Worm (Caenorhabditis elegans) whole organism, midembryonic: Measurements from ENCODE around the gene B0310.1.

Source experiments
- T22C8.4 ChIP-seq: fragments of 200-800 bp; sonication (Bioruptor generic); IDR thresholded peaks from 2 replicates; pipeline ENCODE4 v1.3.6; 2022; ENCODE audit warnings: missing genetic modification characterization, missing compliant biosample characterization
- cog-1 ChIP-seq: sonication (generic microtip); optimal IDR thresholded peaks from 2 replicates; lab custom pipeline; 2016; ENCODE audit warnings: missing genetic modification characterization, missing compliant biosample characterization
- flt-1 ChIP-seq: fragments of 200-800 bp; sonication (Bioruptor generic); IDR thresholded peaks from 2 replicates; pipeline ENCODE4 v1.3.6; 2022; ENCODE audit warnings: missing genetic modification characterization, missing compliant biosample characterization
- klf-2 ChIP-seq: fragments of 200-800 bp; sonication (Bioruptor generic); conservative IDR thresholded peaks from 2 replicates; pipeline ENCODE4 v1.3.6; 2022; ENCODE audit warnings: missing genetic modification reagents, missing genetic modification characterization, missing compliant biosample characterization
- med-1 ChIP-seq: sonication (generic microtip); optimal IDR thresholded peaks from 2 replicates; lab custom pipeline; 2017; ENCODE audit warnings: missing genetic modification characterization, mild to moderate bottlenecking, missing compliant biosample characterization, antibody characterized with exemption, missing genetic modification reagents; ENCODE audit not compliant: insufficient read depth
- ref-1 ChIP-seq: fragments of 200-800 bp; sonication (Bioruptor generic); conservative IDR thresholded peaks from 2 replicates; pipeline ENCODE4 v1.3.6; 2022; ENCODE audit warnings: missing genetic modification reagents, missing genetic modification characterization, missing compliant biosample characterization
- tab-1 ChIP-seq: fragments of 200-800 bp; sonication (Bioruptor generic); IDR thresholded peaks from 2 replicates; pipeline ENCODE4 v1.3.6; 2022; ENCODE audit warnings: missing genetic modification characterization, missing compliant biosample characterization
- ztf-23 ChIP-seq: fragments of 200-800 bp; sonication (Bioruptor generic); IDR thresholded peaks from 2 replicates; pipeline ENCODE4 v1.3.6; 2022; ENCODE audit warnings: missing genetic modification reagents, missing genetic modification characterization, missing compliant biosample characterization
- ztf-29 ChIP-seq: fragments of 200-800 bp; sonication (Bioruptor generic); IDR thresholded peaks from 2 replicates; pipeline ENCODE4 v1.3.6; 2022; ENCODE audit warnings: missing genetic modification reagents, missing genetic modification characterization, missing compliant biosample characterization

The B0310.1 gene

DNA sequence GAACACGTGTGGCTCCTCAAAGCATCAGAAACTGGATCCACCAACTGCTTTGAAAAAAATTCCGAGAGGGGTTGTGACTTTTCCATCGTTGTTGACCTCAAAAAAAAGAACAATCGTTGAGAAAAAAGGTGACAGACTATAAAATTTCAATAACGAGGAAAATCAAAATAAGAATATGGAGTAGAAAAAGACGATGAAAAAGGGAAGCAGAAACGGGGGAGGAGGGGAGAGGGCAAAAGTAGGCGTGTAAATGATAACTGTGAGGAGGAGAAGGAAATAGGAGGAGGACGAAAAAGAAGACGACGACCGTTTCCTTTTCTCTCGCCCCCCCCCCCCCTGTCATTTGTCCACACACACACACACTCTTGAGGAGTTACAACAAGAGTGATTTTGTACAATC lies 13.8 kb downstream of the B0310.1 start, which contains the start of gene B0310.2:
B0310.2 (minus strand) TSS at position 101 of the 400 bp plus-strand sequence.
- no peak for TF ChIP-seq med-1 (GFP tag; lab: Kevin White, UChicago)
- TF ChIP-seq klf-2 (GFP tag; lab: Robert Waterston, UW), result no peak
- no peak for TF ChIP-seq flt-1

DNA sequence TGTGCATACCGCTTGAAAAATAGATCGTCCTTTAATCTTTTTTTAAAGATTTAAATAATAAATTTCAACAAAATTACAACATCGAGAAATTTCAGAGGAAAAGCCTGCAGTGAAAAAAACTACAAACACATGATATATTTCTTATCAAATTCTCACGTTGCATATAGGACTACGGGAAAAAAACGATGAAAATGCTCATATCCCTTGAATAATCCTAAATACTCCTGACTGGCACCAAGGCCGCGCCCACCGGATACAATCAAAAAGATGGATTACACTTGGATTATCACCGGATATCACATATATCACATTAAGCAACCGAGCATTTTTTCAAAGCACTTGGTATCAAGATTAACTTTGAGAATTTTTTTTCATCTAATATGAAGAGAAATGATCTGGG lies 21.0 kb downstream of the B0310.1 start:
- no peak for TF ChIP-seq tab-1 (GFP tag; lab: Robert Waterston, UW)
- no peak for TF ChIP-seq flt-1

DNA sequence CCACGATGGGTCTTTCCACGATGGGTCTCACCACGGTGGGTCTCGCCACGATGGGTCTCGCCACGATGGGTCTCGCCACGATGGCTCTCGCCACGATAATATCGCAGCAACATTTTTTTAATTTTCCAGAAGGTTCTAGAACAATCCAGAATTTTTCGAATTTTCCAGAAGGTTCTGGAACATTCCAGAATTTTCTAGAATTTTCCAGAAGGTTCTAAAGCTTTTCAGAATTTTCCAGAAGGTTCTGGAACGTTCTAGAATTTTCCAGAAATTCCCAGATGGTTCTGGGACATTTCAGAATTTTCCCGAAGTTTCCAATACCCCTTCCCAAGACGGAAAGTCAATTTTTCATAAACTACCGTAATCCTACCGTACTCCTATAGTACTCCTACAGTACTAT lies 23.7 kb downstream of the B0310.1 start:
- TF ChIP-seq flt-1, result peak; percentile 62; the same call in 1 of the 2 replicates

DNA sequence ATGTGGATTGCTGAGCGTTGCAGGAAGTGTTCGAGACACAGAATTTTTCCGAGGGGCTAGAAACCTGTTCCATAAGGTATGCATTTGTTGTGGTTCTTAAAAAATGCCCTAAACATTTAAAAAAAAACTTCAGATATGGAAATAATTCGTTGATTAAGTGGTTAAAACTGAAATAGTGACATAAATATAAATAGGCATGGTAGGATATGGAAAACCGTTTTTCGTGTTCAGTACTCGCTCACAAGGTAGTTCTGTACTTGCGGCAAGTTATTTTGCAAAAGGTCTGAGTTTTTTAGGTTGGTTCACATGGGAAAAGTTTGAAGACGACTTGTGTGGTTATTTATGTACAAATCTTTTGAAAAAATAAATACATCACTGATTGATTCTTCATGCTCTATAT lies 27.9 kb downstream of the B0310.1 start, which contains the start of gene B0310.3:
B0310.3 (minus strand) TSS at position 101 of the 400 bp plus-strand sequence.
- TF ChIP-seq T22C8.4 (GFP tag; lab: Robert Waterston, UW) (no peak), ref-1 (GFP tag; lab: Robert Waterston, UW) (no peak), ztf-23 (GFP tag; lab: Robert Waterston, UW) (no peak), cog-1 (tag; lab: Kevin White, UChicago) (no peak), med-1 (GFP tag; lab: Kevin White, UChicago) (no peak), flt-1 (no peak), tab-1 (GFP tag; lab: Robert Waterston, UW) (no peak), ztf-29 (GFP tag; lab: Robert Waterston, UW) (no peak), klf-2 (GFP tag; lab: Robert Waterston, UW) (no peak)

DNA sequence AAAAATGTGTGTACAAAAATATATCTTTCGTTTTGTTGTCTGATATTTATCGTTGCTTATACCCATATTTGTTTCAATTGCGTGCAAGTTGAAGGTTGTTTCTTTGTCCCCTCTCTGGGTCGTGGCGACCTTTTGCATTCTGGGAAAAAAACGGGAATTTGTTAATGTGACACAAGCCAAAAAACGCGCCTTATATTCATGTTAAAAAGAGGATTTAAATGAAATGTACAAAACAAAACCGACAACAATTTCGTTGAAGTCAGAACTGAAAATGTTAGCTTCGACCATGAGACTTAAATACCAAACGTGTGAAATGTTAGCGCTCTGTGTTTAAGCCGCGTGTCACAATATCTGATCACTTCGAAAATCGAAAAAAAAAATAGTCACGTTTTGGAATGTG lies 31.5 kb downstream of the B0310.1 start:
- no peak for TF ChIP-seq T22C8.4 (GFP tag; lab: Robert Waterston, UW)
- TF ChIP-seq ref-1 (GFP tag; lab: Robert Waterston, UW), result no peak
- TF ChIP-seq ztf-29 (GFP tag; lab: Robert Waterston, UW), result no peak
- no peak for TF ChIP-seq med-1 (GFP tag; lab: Kevin White, UChicago)
- TF ChIP-seq klf-2 (GFP tag; lab: Robert Waterston, UW), result no peak
- no peak for TF ChIP-seq ztf-23 (GFP tag; lab: Robert Waterston, UW)
- no peak for TF ChIP-seq cog-1 (tag; lab: Kevin White, UChicago)
- TF ChIP-seq flt-1, result no peak
- TF ChIP-seq tab-1 (GFP tag; lab: Robert Waterston, UW), result no peak

DNA sequence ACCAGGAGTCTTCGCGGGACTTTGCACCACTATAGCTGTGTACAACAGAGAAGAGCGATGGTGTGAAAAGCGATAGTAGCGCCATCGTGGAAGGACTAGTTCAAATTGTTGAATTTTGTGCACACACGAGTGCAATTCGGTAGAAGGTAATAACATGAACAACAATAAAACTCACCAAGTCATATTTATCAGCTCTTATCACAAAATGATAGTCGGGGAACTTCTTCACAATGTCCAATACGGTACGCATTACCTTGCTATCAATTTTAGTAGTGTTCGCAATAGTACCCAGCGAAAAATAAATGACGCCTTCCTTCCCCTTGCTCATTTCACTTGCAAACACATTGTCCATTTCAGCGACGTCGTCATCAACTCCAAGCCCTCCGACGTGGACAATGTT lies 34.6 kb downstream of the B0310.1 start:
- TF ChIP-seq ztf-29 (GFP tag; lab: Robert Waterston, UW) (no peak), cog-1 (tag; lab: Kevin White, UChicago) (no peak)

DNA sequence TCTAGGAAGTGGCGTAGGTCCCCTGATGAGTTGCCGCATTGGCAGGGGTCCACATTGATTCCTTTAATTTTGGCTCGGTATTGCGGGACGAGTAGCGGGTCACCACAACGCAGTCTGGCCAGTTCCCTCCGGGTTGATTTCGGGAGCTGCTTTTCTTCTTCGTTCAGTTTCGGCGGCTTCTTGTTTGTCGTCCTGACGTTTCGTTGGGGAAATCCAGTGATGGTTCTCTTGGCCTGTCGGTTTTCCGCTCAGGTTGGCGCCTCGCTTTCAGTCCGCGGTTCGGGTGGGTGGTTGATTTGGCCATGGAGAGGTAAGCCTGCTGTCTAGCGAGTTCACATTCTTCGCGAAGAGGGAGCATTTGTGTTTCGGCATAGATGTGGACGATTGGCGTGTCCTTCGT lies 35.7 kb downstream of the B0310.1 start:
- no peak for TF ChIP-seq ztf-29 (GFP tag; lab: Robert Waterston, UW)
- TF ChIP-seq ref-1 (GFP tag; lab: Robert Waterston, UW), result no peak
- TF ChIP-seq cog-1 (tag; lab: Kevin White, UChicago), result no peak
- TF ChIP-seq klf-2 (GFP tag; lab: Robert Waterston, UW), result no peak
- no peak for TF ChIP-seq med-1 (GFP tag; lab: Kevin White, UChicago)
- TF ChIP-seq tab-1 (GFP tag; lab: Robert Waterston, UW), result no peak
- no peak for TF ChIP-seq T22C8.4 (GFP tag; lab: Robert Waterston, UW)
- no peak for TF ChIP-seq flt-1

DNA sequence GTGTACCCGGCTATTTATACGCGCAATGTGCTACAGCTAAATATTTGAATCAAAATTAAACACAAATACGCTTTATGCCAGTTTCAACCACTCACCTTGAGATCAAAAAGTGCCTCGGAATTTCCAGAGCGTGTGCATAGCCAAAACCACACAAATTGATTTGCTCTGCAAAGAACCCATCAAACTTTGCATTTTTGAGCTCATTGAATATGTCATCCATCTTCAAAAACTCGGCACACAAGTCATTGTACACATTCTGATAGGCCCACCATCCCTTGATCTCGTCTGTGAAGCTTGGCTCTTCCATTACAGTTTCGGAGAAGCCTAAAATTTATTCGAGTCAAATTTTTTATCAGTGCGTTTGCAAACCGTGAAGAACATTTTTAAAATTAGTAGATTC lies 36.4 kb downstream of the B0310.1 start:
- TF ChIP-seq T22C8.4 (GFP tag; lab: Robert Waterston, UW) (no peak), cog-1 (tag; lab: Kevin White, UChicago) (no peak), flt-1 (no peak), med-1 (GFP tag; lab: Kevin White, UChicago) (no peak), ztf-23 (GFP tag; lab: Robert Waterston, UW) (no peak), ztf-29 (GFP tag; lab: Robert Waterston, UW) (no peak), klf-2 (GFP tag; lab: Robert Waterston, UW) (no peak), tab-1 (GFP tag; lab: Robert Waterston, UW) (no peak), ref-1 (GFP tag; lab: Robert Waterston, UW) (no peak)

DNA sequence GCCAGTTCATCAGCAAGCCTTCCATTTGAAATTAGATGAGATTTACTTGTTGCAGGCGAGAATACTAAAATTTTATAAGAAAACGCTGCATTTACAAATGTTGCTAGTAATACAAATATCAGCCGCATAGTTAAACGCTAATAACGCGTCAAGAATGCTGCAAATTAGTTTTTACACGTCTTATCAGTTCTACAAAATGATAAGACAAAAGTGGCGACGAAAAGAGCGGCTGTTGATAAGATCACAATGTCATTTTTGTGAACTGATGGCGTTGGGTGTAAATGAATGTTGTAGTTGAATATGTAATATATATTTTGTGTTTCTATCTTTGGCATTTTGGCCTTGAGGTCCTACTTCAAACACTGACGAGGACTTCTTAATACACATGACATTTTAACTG lies 37.0 kb downstream of the B0310.1 start, which contains the start of gene ugt-46:
ugt-46 (minus strand) TSS at position 279 of the 400 bp plus-strand sequence.
- TF ChIP-seq cog-1 (tag; lab: Kevin White, UChicago) (no peak), T22C8.4 (GFP tag; lab: Robert Waterston, UW) (no peak), tab-1 (GFP tag; lab: Robert Waterston, UW) (no peak), ztf-23 (GFP tag; lab: Robert Waterston, UW) (no peak), ref-1 (GFP tag; lab: Robert Waterston, UW) (no peak), klf-2 (GFP tag; lab: Robert Waterston, UW) (no peak), ztf-29 (GFP tag; lab: Robert Waterston, UW) (no peak), med-1 (GFP tag; lab: Kevin White, UChicago) (no peak), flt-1 (no peak)

DNA sequence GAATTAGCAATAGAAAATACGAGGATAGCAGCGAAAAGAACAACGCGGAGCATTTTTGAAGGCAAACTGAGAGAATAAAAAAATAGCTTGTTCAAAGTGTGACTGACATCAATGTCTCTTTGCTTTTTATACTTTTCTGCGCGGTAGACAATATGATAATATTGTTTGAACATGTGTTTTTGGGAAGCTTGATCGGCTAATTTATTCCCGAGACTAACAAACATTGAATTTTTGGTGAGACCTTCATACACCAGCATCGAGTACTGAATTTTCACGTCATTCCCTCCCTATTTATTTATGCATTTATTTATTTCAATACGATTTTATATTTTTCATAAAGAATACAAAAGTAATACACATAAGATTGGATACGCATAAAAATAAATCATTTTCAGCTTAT lies 37.9 kb downstream of the B0310.1 start, which contains the start of gene B0310.6:
B0310.6 (minus strand) TSS at position 101 of the 400 bp plus-strand sequence.
- TF ChIP-seq ztf-23 (GFP tag; lab: Robert Waterston, UW) (no peak), flt-1 (no peak), klf-2 (GFP tag; lab: Robert Waterston, UW) (no peak), ztf-29 (GFP tag; lab: Robert Waterston, UW) (no peak), ref-1 (GFP tag; lab: Robert Waterston, UW) (no peak), med-1 (GFP tag; lab: Kevin White, UChicago) (no peak), cog-1 (tag; lab: Kevin White, UChicago) (no peak), T22C8.4 (GFP tag; lab: Robert Waterston, UW) (no peak), tab-1 (GFP tag; lab: Robert Waterston, UW) (no peak)
